Worm (Caenorhabditis elegans) whole organism, midembryonic: Measurements from ENCODE around the gene sri-37.
"Not testable (repeated sequence)": the region's sequence is repeated elsewhere in the genome, so short reads cannot be mapped to it uniquely, and the experiment has no call there.

Experiments used
- T22C8.4 ChIP-seq: fragments of 200-800 bp; sonication (Bioruptor generic); IDR thresholded peaks from 2 replicates; pipeline ENCODE4 v1.3.6; 2022; ENCODE audit warnings: missing genetic modification characterization, missing compliant biosample characterization
- cog-1 ChIP-seq: sonication (generic microtip); optimal IDR thresholded peaks from 2 replicates; lab custom pipeline; 2016; ENCODE audit warnings: missing genetic modification characterization, missing compliant biosample characterization
- flt-1 ChIP-seq: fragments of 200-800 bp; sonication (Bioruptor generic); IDR thresholded peaks from 2 replicates; pipeline ENCODE4 v1.3.6; 2022; ENCODE audit warnings: missing genetic modification characterization, missing compliant biosample characterization
- klf-2 ChIP-seq: fragments of 200-800 bp; sonication (Bioruptor generic); conservative IDR thresholded peaks from 2 replicates; pipeline ENCODE4 v1.3.6; 2022; ENCODE audit warnings: missing genetic modification reagents, missing genetic modification characterization, missing compliant biosample characterization
- med-1 ChIP-seq: sonication (generic microtip); optimal IDR thresholded peaks from 2 replicates; lab custom pipeline; 2017; ENCODE audit warnings: missing genetic modification characterization, mild to moderate bottlenecking, missing compliant biosample characterization, antibody characterized with exemption, missing genetic modification reagents; ENCODE audit not compliant: insufficient read depth
- ref-1 ChIP-seq: fragments of 200-800 bp; sonication (Bioruptor generic); conservative IDR thresholded peaks from 2 replicates; pipeline ENCODE4 v1.3.6; 2022; ENCODE audit warnings: missing genetic modification reagents, missing genetic modification characterization, missing compliant biosample characterization
- tab-1 ChIP-seq: fragments of 200-800 bp; sonication (Bioruptor generic); IDR thresholded peaks from 2 replicates; pipeline ENCODE4 v1.3.6; 2022; ENCODE audit warnings: missing genetic modification characterization, missing compliant biosample characterization
- ztf-23 ChIP-seq: fragments of 200-800 bp; sonication (Bioruptor generic); IDR thresholded peaks from 2 replicates; pipeline ENCODE4 v1.3.6; 2022; ENCODE audit warnings: missing genetic modification reagents, missing genetic modification characterization, missing compliant biosample characterization
- ztf-29 ChIP-seq: fragments of 200-800 bp; sonication (Bioruptor generic); IDR thresholded peaks from 2 replicates; pipeline ENCODE4 v1.3.6; 2022; ENCODE audit warnings: missing genetic modification reagents, missing genetic modification characterization, missing compliant biosample characterization

sri-37 gene

ce11 chrII:2665081-2665480 lies 35.7 kb downstream of the sri-37 start, which contains the start of gene F22E5.2:
F22E5.2 (plus strand) TSS chrII:2665381.
- TF ChIP-seq ztf-29 (GFP tag; lab: Robert Waterston, UW); cog-1 (tag; lab: Kevin White, UChicago); ref-1 (GFP tag; lab: Robert Waterston, UW): not testable (repeated sequence)

- no peak for TF ChIP-seq cog-1 (tag; lab: Kevin White, UChicago)
- TF ChIP-seq med-1 (GFP tag; lab: Kevin White, UChicago): no peak
- no peak for TF ChIP-seq tab-1 (GFP tag; lab: Robert Waterston, UW)
- no peak for TF ChIP-seq klf-2 (GFP tag; lab: Robert Waterston, UW)
- no peak for TF ChIP-seq ztf-29 (GFP tag; lab: Robert Waterston, UW)
- TF ChIP-seq T22C8.4 (GFP tag; lab: Robert Waterston, UW): no peak
- no peak for TF ChIP-seq ztf-23 (GFP tag; lab: Robert Waterston, UW)
- no peak for TF ChIP-seq flt-1 (GFP tag; lab: Robert Waterston, UW)
- TF ChIP-seq ref-1 (GFP tag; lab: Robert Waterston, UW): no peak
Measured at ce11 chrII:2665606-2666005, 36.2 kb downstream of the sri-37 start, which contains the start of gene F22E5.22. F22E5.22 (plus strand) TSS chrII:2665906.

ce11 chrII:2672320-2672719 lies 43.0 kb downstream of the sri-37 start, which contains the start of gene sri-57:
sri-57 (minus strand) TSS chrII:2672420.
- not testable (repeated sequence) for TF ChIP-seq cog-1 (tag; lab: Kevin White, UChicago); ztf-23 (GFP tag; lab: Robert Waterston, UW); flt-1 (GFP tag; lab: Robert Waterston, UW)

- TF ChIP-seq flt-1, T22C8.4, ztf-29 (GFP tag; lab: Robert Waterston, UW): not testable (repeated sequence)
Measured at ce11 chrII:2673534-2673933, 44.2 kb downstream of the sri-37 start, which contains the start of the genes F22E5.20 and F22E5.1. F22E5.20 (minus strand) TSS chrII:2673634. F22E5.1 (plus strand) TSS chrII:2673775.

DNA sequence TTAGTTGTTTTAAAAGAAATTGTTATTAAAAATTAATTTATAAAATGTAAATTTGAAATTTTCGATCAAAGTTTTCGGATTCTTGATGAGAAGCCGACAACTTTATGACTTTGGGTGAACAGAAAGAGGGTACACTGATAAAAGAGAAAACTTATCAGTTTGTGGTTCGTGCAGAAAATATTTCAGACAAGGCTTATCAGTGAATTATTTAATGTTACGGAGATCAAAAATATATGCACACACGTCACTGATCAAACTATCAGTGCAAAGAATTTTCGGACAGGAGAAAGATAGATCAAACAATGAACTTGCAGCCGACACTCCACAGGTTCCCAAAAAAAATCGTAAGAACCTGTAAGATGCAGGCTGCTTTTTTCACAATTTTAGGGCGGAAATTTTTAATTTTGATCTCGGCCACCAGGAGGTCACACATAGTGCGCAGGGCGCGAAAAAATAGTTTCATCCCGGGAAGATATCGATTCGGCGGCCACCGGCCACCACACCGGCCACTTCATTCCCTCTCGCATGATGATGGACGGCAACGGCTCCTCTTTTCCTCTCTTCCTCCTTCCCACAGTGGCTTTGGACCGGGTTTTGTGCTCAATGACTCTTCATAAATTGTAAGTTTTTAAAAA lies 48.3 kb downstream of the sri-37 start, which contains the start of gene F22E5.17:
Gene F22E5.17, plus strand, starts transcription at position 508 of the 635 bp plus-strand sequence.
- TF ChIP-seq T22C8.4 (GFP tag; lab: Robert Waterston, UW) (no peak), flt-1 (GFP tag; lab: Robert Waterston, UW) (no peak), ref-1 (GFP tag; lab: Robert Waterston, UW) (no peak), med-1 (GFP tag; lab: Kevin White, UChicago) (no peak), klf-2 (GFP tag; lab: Robert Waterston, UW) (no peak), ztf-29 (GFP tag; lab: Robert Waterston, UW) (no peak), tab-1 (GFP tag; lab: Robert Waterston, UW) (no peak)
